Worm (Caenorhabditis elegans) whole organism, dauer: ENCODE data around the gene Y46G5A.29.

ENCODE experiments used
- unc-62 ChIP-seq: sonication (generic microtip); optimal IDR thresholded peaks from 2 replicates; lab custom pipeline; 2017; ENCODE audit warnings: missing biosample characterization, missing genetic modification reagents, missing genetic modification characterization

The Y46G5A.29 gene

ce11 chrII:12907070-12907469 lies 51.1 kb downstream of the Y46G5A.29 start, which contains the start of gene nspb-11:
nspb-11 (plus strand) TSS chrII:12907370.
- no peak for TF ChIP-seq unc-62 (GFP tag; lab: Kevin White, UChicago)

DNA sequence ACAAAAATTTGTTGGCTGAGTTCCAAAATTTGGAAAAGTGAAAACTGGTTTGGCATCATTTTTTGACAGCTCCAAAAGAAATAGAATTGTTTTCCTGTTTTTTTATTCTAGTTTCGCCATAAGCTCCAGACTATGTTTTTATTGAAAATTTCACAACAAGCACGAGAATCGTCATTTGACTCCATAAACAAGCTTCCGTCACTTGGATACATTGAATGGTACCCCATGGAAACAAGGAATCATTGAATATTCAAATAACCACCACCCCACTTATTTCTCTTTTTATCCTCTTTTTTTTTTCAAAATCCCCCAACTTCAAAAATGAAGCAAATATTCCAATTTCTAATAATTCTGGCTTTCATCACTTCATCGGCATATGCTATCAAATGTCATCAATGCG lies 52.8 kb downstream of the Y46G5A.29 start, which contains the start of gene ddn-2:
ddn-2 (plus strand) TSS at position 301 of the 400 bp plus-strand sequence.
- TF ChIP-seq unc-62 (GFP tag; lab: Kevin White, UChicago), result no peak
